Fruit fly (Drosophila melanogaster) whole organism, prepupa: Measurements from ENCODE around the gene boi.

Experiments used
- Blimp-1 ChIP-seq: fragments of 200-800 bp; sonication (Bioruptor generic); optimal IDR thresholded peaks from 3 replicates; lab custom pipeline; 2017; ENCODE audit warnings: missing biosample characterization, missing genetic modification characterization, mild to moderate bottlenecking, moderate library complexity, missing genetic modification reagents
- CG10631 ChIP-seq: fragments of 200-800 bp; sonication (Bioruptor generic); optimal IDR thresholded peaks from 2 replicates; lab custom pipeline; 2016; ENCODE audit warnings: missing biosample characterization, missing genetic modification characterization
- CG10669 ChIP-seq: fragments of 200-800 bp; sonication (Bioruptor generic); optimal IDR thresholded peaks from 3 replicates; lab custom pipeline; 2018; ENCODE audit warnings: missing biosample characterization, mild to moderate bottlenecking, missing genetic modification characterization, moderate library complexity
- CG11294 ChIP-seq: fragments of 200-800 bp; sonication (Bioruptor generic); IDR thresholded peaks from 2 replicates; pipeline ENCODE4 v1.3.6; 2022; ENCODE audit warnings: missing biosample characterization, missing genetic modification characterization
- CG11762 ChIP-seq: fragments of 200-800 bp; sonication (Bioruptor generic); optimal IDR thresholded peaks from 3 replicates; lab custom pipeline; 2016; ENCODE audit warnings: missing biosample characterization, missing genetic modification characterization; ENCODE audit not compliant: insufficient read depth
- CG11902 ChIP-seq: fragments of 200-800 bp; sonication (Bioruptor generic); optimal IDR thresholded peaks from 3 replicates; lab custom pipeline; 2016; ENCODE audit warnings: missing biosample characterization, missing genetic modification characterization
- CG1621 ChIP-seq: fragments of 200-800 bp; sonication (Bioruptor generic); optimal IDR thresholded peaks from 3 replicates; lab custom pipeline; 2018; ENCODE audit warnings: missing biosample characterization, mild to moderate bottlenecking, missing genetic modification characterization
- CG16779 ChIP-seq: fragments of 200-800 bp; sonication (Bioruptor generic); optimal IDR thresholded peaks from 3 replicates; lab custom pipeline; 2017; ENCODE audit warnings: missing biosample characterization, mild to moderate bottlenecking, missing genetic modification characterization
- CG3032 ChIP-seq: fragments of 200-800 bp; optimal IDR thresholded peaks from 2 replicates; lab custom pipeline; 2019; ENCODE audit warnings: missing biosample characterization, mild to moderate bottlenecking, missing genetic modification characterization, moderate library complexity
- CG31627 ChIP-seq: fragments of 200-800 bp; sonication (Bioruptor generic); optimal IDR thresholded peaks from 3 replicates; lab custom pipeline; 2016; ENCODE audit warnings: missing biosample characterization, missing genetic modification characterization
- CG32006 ChIP-seq: fragments of 200-800 bp; sonication (Bioruptor generic); optimal IDR thresholded peaks from 3 replicates; lab custom pipeline; 2017; ENCODE audit warnings: missing biosample characterization, mild to moderate bottlenecking, missing genetic modification characterization
- CG34406 ChIP-seq: fragments of 200-800 bp; sonication (Bioruptor generic); optimal IDR thresholded peaks from 3 replicates; lab custom pipeline; 2016; ENCODE audit warnings: missing biosample characterization, missing genetic modification characterization
- CG3919 ChIP-seq: fragments of 200-800 bp; sonication (Bioruptor generic); optimal IDR thresholded peaks from 3 replicates; lab custom pipeline; 2016; ENCODE audit warnings: missing biosample characterization, missing genetic modification characterization
- CG6276 ChIP-seq: fragments of 200-800 bp; sonication (Bioruptor generic); optimal IDR thresholded peaks from 2 replicates; lab custom pipeline; 2017; ENCODE audit warnings: missing biosample characterization, mild to moderate bottlenecking, missing genetic modification characterization
- CG6792 ChIP-seq: fragments of 200-800 bp; sonication (Bioruptor generic); optimal IDR thresholded peaks from 3 replicates; lab custom pipeline; 2016; ENCODE audit warnings: missing biosample characterization, missing genetic modification characterization
- CG6808 ChIP-seq: fragments of 200-800 bp; sonication (Bioruptor generic); optimal IDR thresholded peaks from 3 replicates; lab custom pipeline; 2017; ENCODE audit warnings: missing biosample characterization, missing genetic modification characterization, mild to moderate bottlenecking, moderate library complexity, missing genetic modification reagents
- CG7368 ChIP-seq: fragments of 200-800 bp; sonication (Bioruptor generic); optimal IDR thresholded peaks from 3 replicates; lab custom pipeline; 2016; ENCODE audit warnings: missing biosample characterization, missing genetic modification characterization
- CG8119 ChIP-seq: fragments of 200-800 bp; sonication (Bioruptor generic); IDR thresholded peaks from 3 replicates; pipeline ENCODE4 v1.3.6; 2022; ENCODE audit warnings: missing biosample characterization, missing genetic modification characterization
- CG8319 ChIP-seq: fragments of 200-800 bp; sonication (Bioruptor generic); optimal IDR thresholded peaks from 3 replicates; lab custom pipeline; 2016; ENCODE audit warnings: missing biosample characterization, missing genetic modification characterization
- Eip75B ChIP-seq: fragments of 200-800 bp; sonication (Bioruptor generic); optimal IDR thresholded peaks from 3 replicates; lab custom pipeline; 2016; ENCODE audit warnings: missing biosample characterization, missing genetic modification characterization
- Eip78C ChIP-seq: fragments of 200-800 bp; sonication (Bioruptor generic); peaks from one replicate; lab custom pipeline; 2016; ENCODE audit warnings: missing biosample characterization, missing genetic modification characterization
- Ets21C ChIP-seq: fragments of 200-800 bp; sonication (Bioruptor generic); optimal IDR thresholded peaks from 3 replicates; lab custom pipeline; 2016; ENCODE audit warnings: missing biosample characterization, missing genetic modification characterization
- Ets96B ChIP-seq: fragments of 200-800 bp; optimal IDR thresholded peaks from 2 replicates; lab custom pipeline; 2019; ENCODE audit warnings: missing biosample characterization, mild to moderate bottlenecking, missing genetic modification characterization, moderate library complexity
- Hr38 ChIP-seq: sonication (Bioruptor generic); optimal IDR thresholded peaks from 2 replicates; lab custom pipeline; 2016; ENCODE audit warnings: missing biosample characterization, missing genetic modification characterization
- Hr39 ChIP-seq: fragments of 200-800 bp; sonication (Bioruptor generic); optimal IDR thresholded peaks from 2 replicates; lab custom pipeline; 2016; ENCODE audit warnings: missing biosample characterization, missing genetic modification characterization
- Hr4 ChIP-seq: fragments of 200-800 bp; sonication (Bioruptor generic); optimal IDR thresholded peaks from 3 replicates; lab custom pipeline; 2016; ENCODE audit warnings: missing biosample characterization, missing genetic modification characterization
- Lpt ChIP-seq: fragments of 200-800 bp; sonication (Bioruptor generic); optimal IDR thresholded peaks from 3 replicates; lab custom pipeline; 2016; ENCODE audit warnings: missing biosample characterization, missing genetic modification characterization
- Met ChIP-seq: fragments of 200-800 bp; sonication (Bioruptor generic); optimal IDR thresholded peaks from 3 replicates; lab custom pipeline; 2016; ENCODE audit warnings: missing biosample characterization, missing genetic modification characterization
- OdsH ChIP-seq: fragments of 200-800 bp; sonication (Bioruptor generic); optimal IDR thresholded peaks from 3 replicates; lab custom pipeline; 2016; ENCODE audit warnings: missing biosample characterization, missing genetic modification characterization
- Smox ChIP-seq: fragments of 200-800 bp; sonication (Bioruptor generic); optimal IDR thresholded peaks from 3 replicates; lab custom pipeline; 2016; ENCODE audit warnings: missing biosample characterization, missing genetic modification characterization
- Sox102F ChIP-seq: fragments of 200-800 bp; sonication (Bioruptor generic); optimal IDR thresholded peaks from 2 replicates; lab custom pipeline; 2016; ENCODE audit warnings: missing biosample characterization, mild to moderate bottlenecking, missing genetic modification characterization
- Sox14 ChIP-seq: fragments of 200-800 bp; sonication (Bioruptor generic); optimal IDR thresholded peaks from 3 replicates; lab custom pipeline; 2016; ENCODE audit warnings: missing biosample characterization, missing genetic modification characterization
- Sox15 ChIP-seq: fragments of 200-800 bp; sonication (Bioruptor generic); optimal IDR thresholded peaks from 3 replicates; lab custom pipeline; 2016; ENCODE audit warnings: missing biosample characterization, missing genetic modification characterization
- achi ChIP-seq: fragments of 200-800 bp; sonication (Bioruptor generic); optimal IDR thresholded peaks from 3 replicates; lab custom pipeline; 2016; ENCODE audit warnings: missing biosample characterization, missing genetic modification characterization
- acj6 ChIP-seq: fragments of 200-800 bp; sonication (Bioruptor generic); optimal IDR thresholded peaks from 3 replicates; lab custom pipeline; 2016; ENCODE audit warnings: missing biosample characterization, missing genetic modification characterization
- cyc ChIP-seq: fragments of 200-800 bp; sonication (Bioruptor generic); optimal IDR thresholded peaks from 3 replicates; lab custom pipeline; 2016; ENCODE audit warnings: missing biosample characterization, missing genetic modification characterization
- dsx ChIP-seq: fragments of 200-800 bp; optimal IDR thresholded peaks from 3 replicates; lab custom pipeline; 2019; ENCODE audit warnings: missing biosample characterization, mild to moderate bottlenecking, missing genetic modification characterization, moderate library complexity; ENCODE audit not compliant: poor library complexity, severe bottlenecking
- eg ChIP-seq: fragments of 200-800 bp; sonication (Bioruptor generic); IDR thresholded peaks from 3 replicates; pipeline ENCODE4 v1.3.6; 2022; ENCODE audit warnings: missing biosample characterization, missing genetic modification characterization
- esn ChIP-seq: fragments of 200-800 bp; sonication (Bioruptor generic); optimal IDR thresholded peaks from 2 replicates; lab custom pipeline; 2016; ENCODE audit warnings: missing biosample characterization, mild to moderate bottlenecking, missing genetic modification characterization, moderate library complexity
- fd59A ChIP-seq: fragments of 200-800 bp; sonication (Bioruptor generic); optimal IDR thresholded peaks from 2 replicates; lab custom pipeline; 2017; ENCODE audit warnings: missing biosample characterization, mild to moderate bottlenecking, missing genetic modification characterization, missing genetic modification reagents
- fd85E ChIP-seq: fragments of 200-800 bp; sonication (Bioruptor generic); optimal IDR thresholded peaks from 3 replicates; lab custom pipeline; 2016; ENCODE audit warnings: missing biosample characterization, missing genetic modification characterization
- fkh ChIP-seq: fragments of 200-800 bp; sonication (Bioruptor generic); optimal IDR thresholded peaks from 3 replicates; lab custom pipeline; 2017; ENCODE audit warnings: missing biosample characterization, mild to moderate bottlenecking, missing genetic modification characterization, moderate library complexity
- lz ChIP-seq: fragments of 200-800 bp; sonication (Bioruptor generic); optimal IDR thresholded peaks from 3 replicates; lab custom pipeline; 2016; ENCODE audit warnings: missing biosample characterization, missing genetic modification characterization
- net ChIP-seq: fragments of 200-800 bp; sonication (Bioruptor generic); optimal IDR thresholded peaks from 3 replicates; lab custom pipeline; 2016; ENCODE audit warnings: missing biosample characterization, missing genetic modification characterization
- pdm3 ChIP-seq: fragments of 200-800 bp; sonication (Bioruptor generic); optimal IDR thresholded peaks from 3 replicates; lab custom pipeline; 2016; ENCODE audit warnings: missing biosample characterization, missing genetic modification characterization
- spab ChIP-seq: fragments of 200-800 bp; sonication (Bioruptor generic); optimal IDR thresholded peaks from 2 replicates; lab custom pipeline; 2017; ENCODE audit warnings: missing biosample characterization, mild to moderate bottlenecking, missing genetic modification characterization, missing genetic modification reagents
- ss ChIP-seq, 2 experiments: fragments of 200-800 bp; sonication (Bioruptor generic); optimal IDR thresholded peaks; 2 replicates in 1 of 2; 3 replicates in 1 of 2; lab custom pipeline; 2017 to 2018; ENCODE audit warnings: mild to moderate bottlenecking in 2 of 2, missing biosample characterization in 2 of 2, missing genetic modification characterization in 2 of 2, moderate library complexity in 1 of 2
- svp ChIP-seq: fragments of 200-800 bp; sonication (Bioruptor generic); peaks from one replicate; lab custom pipeline; 2016; ENCODE audit warnings: missing biosample characterization, missing genetic modification characterization
- topi ChIP-seq: fragments of 200-800 bp; sonication (Bioruptor generic); optimal IDR thresholded peaks from 3 replicates; lab custom pipeline; 2016; ENCODE audit warnings: missing biosample characterization, missing genetic modification characterization
- vri ChIP-seq: fragments of 200-800 bp; sonication (Bioruptor generic); optimal IDR thresholded peaks from 3 replicates; lab custom pipeline; 2016; ENCODE audit warnings: missing biosample characterization, mild to moderate bottlenecking, missing genetic modification characterization

boi gene

DNA sequence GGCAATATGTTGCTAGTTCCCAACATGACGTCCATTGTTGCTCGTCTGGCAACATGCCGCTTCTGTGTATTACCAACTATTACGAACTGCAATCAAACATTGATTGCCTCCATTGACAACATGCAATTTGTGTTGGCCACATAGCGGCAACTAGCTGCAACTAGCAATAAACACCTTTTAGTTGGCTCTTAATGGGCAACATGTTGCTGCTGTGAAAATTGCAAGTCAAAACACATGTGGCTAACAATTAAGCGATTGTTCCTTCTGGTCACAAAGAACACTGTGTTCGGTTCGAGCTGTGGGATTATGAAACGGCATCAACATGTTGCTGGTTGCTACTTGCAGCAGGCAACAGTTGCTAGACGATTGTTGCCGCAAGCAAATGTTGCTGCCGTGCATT is 16.1 kb downstream of the boi start:
- no peak for TF ChIP-seq CG11294 (GFP tag; lab: Robert Waterston, UW)
- no peak for TF ChIP-seq svp (GFP tag; lab: Kevin White, UChicago)
- peak; percentile 59 for TF ChIP-seq Eip78C

DNA sequence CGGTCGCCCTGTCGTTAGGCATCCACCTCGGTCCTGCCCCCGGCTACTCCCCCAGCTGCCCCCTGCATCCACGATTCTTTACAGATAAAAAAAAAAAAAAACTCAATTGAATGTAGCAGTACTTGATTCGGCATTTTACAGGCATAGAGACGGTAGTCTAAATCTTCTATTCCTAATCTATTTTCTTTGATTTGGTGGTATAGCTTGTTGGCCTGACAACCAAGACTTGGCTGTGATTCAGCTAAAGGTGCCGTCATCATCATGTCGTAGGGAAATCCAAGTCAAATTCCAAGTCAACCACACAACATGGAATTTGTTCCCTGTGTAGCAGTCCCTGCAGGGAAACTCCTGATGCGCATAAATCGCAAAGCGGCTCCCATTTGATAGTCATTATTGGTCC is 17.1 kb downstream of the boi start:
- TF ChIP-seq CG11762, result peak; percentile 30
- peak; percentile 38 for TF ChIP-seq CG32006 (GFP tag; lab: Kevin White, UChicago)
- peak; percentile 65 for TF ChIP-seq achi (GFP tag; lab: Kevin White, UChicago)
- TF ChIP-seq Hr38 (GFP tag; lab: Kevin White, UChicago), result no peak
- peak; percentile 55 for TF ChIP-seq CG3919 (GFP tag; lab: Kevin White, UChicago)
- TF ChIP-seq Sox14 (GFP tag; lab: Kevin White, UChicago), result peak; percentile 77
- TF ChIP-seq CG8319 (GFP tag; lab: Kevin White, UChicago), result peak; percentile 17
- peak; percentile 81 for TF ChIP-seq cyc (GFP tag; lab: Kevin White, UChicago)
- TF ChIP-seq CG6276 (GFP tag; lab: Kevin White, UChicago), result no peak
- no peak for TF ChIP-seq fd85E (GFP tag; lab: Kevin White, UChicago)
- peak; percentile 60 for TF ChIP-seq Ets96B (tag; lab: Kevin White, UChicago)
- peak; percentile 70 for TF ChIP-seq fd59A (GFP tag; lab: Kevin White, UChicago)
- peak; percentile 58 for TF ChIP-seq acj6 (GFP tag; lab: Kevin White, UChicago)
- peak; percentile 88 for TF ChIP-seq svp (GFP tag; lab: Kevin White, UChicago)
- no peak for TF ChIP-seq pdm3 (GFP tag; lab: Kevin White, UChicago)
- peak; percentile 20 for TF ChIP-seq Sox15 (GFP tag; lab: Kevin White, UChicago)
- TF ChIP-seq eg (GFP tag; lab: Robert Waterston, UW), result no peak
- no peak for TF ChIP-seq fkh (GFP tag; lab: Kevin White, UChicago)
- TF ChIP-seq Smox (GFP tag; lab: Kevin White, UChicago), result peak; percentile 77
- TF ChIP-seq lz (GFP tag; lab: Kevin White, UChicago), result peak; percentile 77
- peak; percentile 37 for TF ChIP-seq Lpt
- no peak for TF ChIP-seq OdsH
- peak; percentile 61 for TF ChIP-seq CG10631 (GFP tag; lab: Kevin White, UChicago)
- TF ChIP-seq Hr4, result no peak
- peak; percentile 23 for TF ChIP-seq CG11902 (GFP tag; lab: Kevin White, UChicago)
- TF ChIP-seq CG10669 (GFP tag; lab: Kevin White, UChicago), result peak; percentile 60
- no peak for TF ChIP-seq vri
- TF ChIP-seq topi (GFP tag; lab: Kevin White, UChicago), result peak; percentile 83
- peak; percentile 76 for TF ChIP-seq Sox102F (GFP tag; lab: Kevin White, UChicago)
- peak; percentile 87 for TF ChIP-seq Met
- TF ChIP-seq CG7368, result peak; percentile 26
- TF ChIP-seq Blimp-1 (GFP tag; lab: Kevin White, UChicago), result peak; percentile 57
- peak; percentile 66 for TF ChIP-seq CG3032 (tag; lab: Kevin White, UChicago)
- peak; percentile 81 for TF ChIP-seq esn (GFP tag; lab: Kevin White, UChicago)
- TF ChIP-seq CG31627, result peak; percentile 78
- TF ChIP-seq CG8119 (GFP tag; lab: Robert Waterston, UW), result peak; percentile 23; the same call in 1 of the 3 replicates
- peak; percentile 57 for TF ChIP-seq CG6792 (GFP tag; lab: Kevin White, UChicago)
- TF ChIP-seq dsx (GFP tag; lab: Kevin White, UChicago), result no peak
- TF ChIP-seq CG34406 (GFP tag; lab: Kevin White, UChicago), result peak; percentile 56
- TF ChIP-seq ss (GFP tag; optimal IDR thresholded peaks at IDR 0.05; lab: Kevin White, UChicago), result peak in 1 of 2 experiments; percentile 32
- TF ChIP-seq net (GFP tag; lab: Kevin White, UChicago), result peak; percentile 32
- TF ChIP-seq CG16779, result no peak
- peak; percentile 67 for TF ChIP-seq Ets21C
- TF ChIP-seq CG6808, result peak; percentile 66
- TF ChIP-seq CG1621 (tag; lab: Kevin White, UChicago), result peak; percentile 7
- peak; percentile 48 for TF ChIP-seq spab (GFP tag; lab: Kevin White, UChicago)
- peak; percentile 56 for TF ChIP-seq Eip75B (GFP tag; lab: Kevin White, UChicago)
- peak; percentile 85 for TF ChIP-seq Eip78C
- TF ChIP-seq Hr39 (GFP tag; lab: Kevin White, UChicago), result peak; percentile 82
